Worm (Caenorhabditis elegans) whole organism, young adult: ENCODE results near the gene gpb-1.
A peak's percentile ranks its signal among the peaks of the same experiment; 100 is the strongest.

Source experiments
- B0019.2 ChIP-seq: fragments of 200-800 bp; sonication (Bioruptor generic); conservative IDR thresholded peaks from 2 replicates; pipeline ENCODE4 v1.3.6; 2022; ENCODE audit warnings: missing genetic modification reagents, missing genetic modification characterization, missing compliant biosample characterization
- B0336.3 ChIP-seq: fragments of 200-800 bp; sonication (Bioruptor generic); IDR thresholded peaks from 2 replicates; pipeline ENCODE4 v1.3.6; 2022; ENCODE audit warnings: missing genetic modification characterization, missing compliant biosample characterization
- D2030.7 ChIP-seq: fragments of 200-800 bp; sonication (Bioruptor generic); IDR thresholded peaks from 2 replicates; pipeline ENCODE4 v1.3.6; 2022; ENCODE audit warnings: missing genetic modification reagents, missing genetic modification characterization, missing compliant biosample characterization
- F10E7.11 ChIP-seq: sonication (generic microtip); optimal IDR thresholded peaks from 2 replicates; lab custom pipeline; 2017; ENCODE audit warnings: mild to moderate bottlenecking, missing genetic modification characterization, moderate library complexity, missing compliant biosample characterization
- F23B12.7 ChIP-seq: sonication (generic microtip); optimal IDR thresholded peaks from 2 replicates; lab custom pipeline; 2017; ENCODE audit warnings: missing genetic modification characterization, mild to moderate bottlenecking, missing compliant biosample characterization, antibody characterized with exemption, moderate library complexity; ENCODE audit not compliant: insufficient read depth
- F33H1.4 ChIP-seq: fragments of 200-800 bp; sonication (Bioruptor generic); IDR thresholded peaks from 2 replicates; pipeline ENCODE4 v1.3.6; 2022; ENCODE audit warnings: missing genetic modification reagents, missing genetic modification characterization, missing compliant biosample characterization
- Y53F4B.3 ChIP-seq: fragments of 200-800 bp; sonication (Bioruptor generic); IDR thresholded peaks from 2 replicates; pipeline ENCODE4 v1.3.6; 2022; ENCODE audit warnings: missing genetic modification reagents, missing genetic modification characterization, missing compliant biosample characterization
- Y53G8AR.9 ChIP-seq: fragments of 200-800 bp; sonication (Bioruptor generic); conservative IDR thresholded peaks from 2 replicates; pipeline ENCODE4 v1.3.6; 2022; ENCODE audit warnings: missing genetic modification reagents, missing genetic modification characterization, missing compliant biosample characterization
- Y67H2A.10 ChIP-seq: fragments of 200-800 bp; sonication (Bioruptor generic); conservative IDR thresholded peaks from 2 replicates; pipeline ENCODE4 v1.3.6; 2022; ENCODE audit warnings: missing genetic modification reagents, missing genetic modification characterization, missing compliant biosample characterization
- Y95B8A.8 ChIP-seq: fragments of 200-800 bp; sonication (Bioruptor generic); IDR thresholded peaks from 2 replicates; pipeline ENCODE4 v1.3.6; 2022; ENCODE audit warnings: missing genetic modification reagents, missing genetic modification characterization, missing compliant biosample characterization
- akir-1 ChIP-seq: fragments of 200-800 bp; sonication (Bioruptor generic); optimal IDR thresholded peaks from 2 replicates; lab custom pipeline; 2018; ENCODE audit warnings: mild to moderate bottlenecking, missing genetic modification characterization, moderate library complexity, missing compliant biosample characterization
- aptf-3 ChIP-seq: fragments of 200-800 bp; sonication (Bioruptor generic); IDR thresholded peaks from 2 replicates; pipeline ENCODE4 v1.3.6; 2022; ENCODE audit warnings: missing genetic modification characterization, missing compliant biosample characterization
- athp-1 ChIP-seq: sonication (generic microtip); optimal IDR thresholded peaks from 2 replicates; lab custom pipeline; 2017; ENCODE audit warnings: mild to moderate bottlenecking, missing genetic modification characterization, missing compliant biosample characterization
- attf-5 ChIP-seq: fragments of 200-800 bp; sonication (Bioruptor generic); optimal IDR thresholded peaks from 2 replicates; lab custom pipeline; 2018; ENCODE audit warnings: mild to moderate bottlenecking, missing genetic modification characterization, missing compliant biosample characterization
- attf-6 ChIP-seq: fragments of 200-800 bp; sonication (Bioruptor generic); IDR thresholded peaks from 2 replicates; pipeline ENCODE4 v1.3.6; 2022; ENCODE audit warnings: missing genetic modification reagents, missing genetic modification characterization, missing compliant biosample characterization
- ccch-3 ChIP-seq: fragments of 200-800 bp; sonication (Bioruptor generic); optimal IDR thresholded peaks from 2 replicates; lab custom pipeline; 2018; ENCODE audit warnings: mild to moderate bottlenecking, missing genetic modification characterization, missing compliant biosample characterization
- ceh-27 ChIP-seq: fragments of 200-800 bp; sonication (Bioruptor generic); optimal IDR thresholded peaks from 2 replicates; lab custom pipeline; 2018; ENCODE audit warnings: mild to moderate bottlenecking, missing genetic modification characterization, moderate library complexity, missing compliant biosample characterization
- ceh-79 ChIP-seq: sonication (generic microtip); optimal IDR thresholded peaks from 2 replicates; lab custom pipeline; 2017; ENCODE audit warnings: mild to moderate bottlenecking, missing genetic modification characterization, missing compliant biosample characterization
- dox-1 ChIP-seq: fragments of 200-800 bp; sonication (Bioruptor generic); IDR thresholded peaks from 2 replicates; pipeline ENCODE4 v1.3.6; 2022; ENCODE audit warnings: missing genetic modification reagents, missing genetic modification characterization, missing compliant biosample characterization
- dpl-1 ChIP-seq: fragments of 150-350 bp; optimal IDR thresholded peaks from 2 replicates; lab custom pipeline; 2014; ENCODE audit warnings: missing biosample characterization, missing genetic modification reagents, missing genetic modification characterization
- efl-1 ChIP-seq: fragments of 150-350 bp; optimal IDR thresholded peaks from 2 replicates; lab custom pipeline; 2014; ENCODE audit warnings: missing biosample characterization, missing genetic modification reagents, missing genetic modification characterization
- egl-44 ChIP-seq: fragments of 200-800 bp; sonication (Bioruptor generic); IDR thresholded peaks from 2 replicates; pipeline ENCODE4 v1.3.6; 2022; ENCODE audit warnings: missing genetic modification reagents, missing genetic modification characterization, missing compliant biosample characterization
- egrh-3 ChIP-seq: fragments of 200-800 bp; sonication (Bioruptor generic); IDR thresholded peaks from 2 replicates; pipeline ENCODE4 v1.3.6; 2022; ENCODE audit warnings: missing genetic modification reagents, missing genetic modification characterization, missing compliant biosample characterization
- ekl-4 ChIP-seq: fragments of 200-800 bp; sonication (Bioruptor generic); IDR thresholded peaks from 2 replicates; pipeline ENCODE4 v1.3.6; 2022; ENCODE audit warnings: missing genetic modification reagents, missing genetic modification characterization, missing compliant biosample characterization
- him-1 ChIP-seq: sonication (generic microtip); optimal IDR thresholded peaks from 2 replicates; lab custom pipeline; 2016; ENCODE audit warnings: missing genotype, missing genetic modification reagents, missing genetic modification characterization, missing compliant biosample characterization
- hmg-1.2 ChIP-seq: fragments of 200-800 bp; sonication (Bioruptor generic); IDR thresholded peaks from 2 replicates; pipeline ENCODE4 v1.3.6; 2022; ENCODE audit warnings: missing genetic modification reagents, missing genetic modification characterization, missing compliant biosample characterization
- hsf-1 ChIP-seq: fragments of 200-800 bp; sonication (Bioruptor generic); IDR thresholded peaks from 2 replicates; pipeline ENCODE4 v1.3.6; 2022; ENCODE audit warnings: missing genetic modification reagents, missing genetic modification characterization, missing compliant biosample characterization
- lin-26 ChIP-seq: fragments of 200-800 bp; sonication (Bioruptor generic); IDR thresholded peaks from 2 replicates; pipeline ENCODE4 v1.3.6; 2022; ENCODE audit warnings: missing genetic modification reagents, missing genetic modification characterization, missing compliant biosample characterization
- lin-54 ChIP-seq: fragments of 200-800 bp; sonication (Bioruptor generic); optimal IDR thresholded peaks from 2 replicates; lab custom pipeline; 2018; ENCODE audit warnings: mild to moderate bottlenecking, missing genetic modification characterization, missing compliant biosample characterization
- lsl-1 ChIP-seq: fragments of 200-800 bp; sonication (Bioruptor generic); optimal IDR thresholded peaks from 2 replicates; lab custom pipeline; 2018; ENCODE audit warnings: mild to moderate bottlenecking, missing genetic modification characterization, moderate library complexity, missing compliant biosample characterization
- madf-6 ChIP-seq: fragments of 200-800 bp; sonication (Bioruptor generic); IDR thresholded peaks from 2 replicates; pipeline ENCODE4 v1.3.6; 2022; ENCODE audit warnings: missing genetic modification reagents, missing genetic modification characterization, missing compliant biosample characterization
- mcd-1 ChIP-seq: fragments of 200-800 bp; sonication (Bioruptor generic); IDR thresholded peaks from 2 replicates; pipeline ENCODE4 v1.3.6; 2022; ENCODE audit warnings: missing genetic modification reagents, missing genetic modification characterization, missing compliant biosample characterization
- mel-28 ChIP-seq: sonication (generic microtip); optimal IDR thresholded peaks from 2 replicates; lab custom pipeline; 2016; ENCODE audit warnings: borderline replicate concordance, mild to moderate bottlenecking, missing genetic modification characterization, missing compliant biosample characterization
- nfya-1 ChIP-seq: sonication (generic microtip); optimal IDR thresholded peaks from 2 replicates; lab custom pipeline; 2017; ENCODE audit warnings: antibody characterized with exemption, missing compliant biosample characterization, missing genetic modification characterization, borderline replicate concordance; ENCODE audit not compliant: insufficient read depth
- nhr-80 ChIP-seq: sonication (generic microtip); optimal IDR thresholded peaks from 2 replicates; lab custom pipeline; 2016; ENCODE audit warnings: missing genetic modification characterization, missing compliant biosample characterization
- rec-8 ChIP-seq, 2 experiments: sonication (generic microtip); optimal IDR thresholded peaks; 2 replicates each; lab custom pipeline; 2016; ENCODE audit warnings: mild to moderate bottlenecking in 2 of 2, missing genetic modification characterization in 2 of 2, missing genetic modification reagents in 2 of 2, missing genotype in 2 of 2, missing biosample characterization in 1 of 2, missing compliant biosample characterization in 1 of 2, moderate library complexity in 1 of 2
- rpc-1 ChIP-seq, 2 experiments: fragments of 150-350 bp in 1 of 2; sonication (generic microtip) in 1 of 2; optimal IDR thresholded peaks; 2 replicates each; lab custom pipeline; 2014 to 2018; ENCODE audit warnings: missing biosample characterization in 1 of 2, missing genetic modification characterization in 1 of 2, missing genetic modification reagents in 1 of 2, missing genotype in 1 of 2
- sdz-38 ChIP-seq: sonication (generic microtip); optimal IDR thresholded peaks from 2 replicates; lab custom pipeline; 2016; ENCODE audit warnings: missing genotype, missing genetic modification characterization, missing compliant biosample characterization
- snpc-4 ChIP-seq, 5 experiments: fragments of 150-350 bp in 1 of 5; sonication (generic microtip) in 4 of 5; optimal IDR thresholded peaks; 2 replicates each; lab custom pipeline; 2014 to 2018; ENCODE audit warnings: missing genetic modification characterization in 5 of 5, missing biosample characterization in 3 of 5, antibody characterized with exemption in 2 of 5, mild to moderate bottlenecking in 2 of 5, missing compliant biosample characterization in 2 of 5, missing genotype in 2 of 5, moderate library complexity in 2 of 5, missing genetic modification reagents in 1 of 5
- sptf-2 ChIP-seq: fragments of 200-800 bp; sonication (Bioruptor generic); optimal IDR thresholded peaks from 2 replicates; lab custom pipeline; 2018; ENCODE audit warnings: mild to moderate bottlenecking, missing genetic modification characterization, missing compliant biosample characterization
- tbp1 ChIP-seq: fragments of 200-800 bp; sonication (Bioruptor generic); optimal IDR thresholded peaks from 2 replicates; lab custom pipeline; 2018; ENCODE audit warnings: mild to moderate bottlenecking, missing genetic modification characterization, missing compliant biosample characterization
- tbx-9 ChIP-seq: sonication (generic microtip); optimal IDR thresholded peaks from 2 replicates; lab custom pipeline; 2016; ENCODE audit warnings: borderline replicate concordance, missing genetic modification characterization, inconsistent platforms, missing compliant biosample characterization
- xnd-1 ChIP-seq: sonication (generic microtip); optimal IDR thresholded peaks from 2 replicates; lab custom pipeline; 2016; ENCODE audit warnings: missing genotype, missing genetic modification reagents, missing genetic modification characterization, missing compliant biosample characterization
- ztf-18 ChIP-seq: sonication (generic microtip); optimal IDR thresholded peaks from 2 replicates; lab custom pipeline; 2016; ENCODE audit warnings: missing genotype, mild to moderate bottlenecking, missing genetic modification characterization, missing compliant biosample characterization
- ztf-26 ChIP-seq: sonication (generic microtip); optimal IDR thresholded peaks from 2 replicates; lab custom pipeline; 2017; ENCODE audit warnings: missing genetic modification characterization, missing compliant biosample characterization

The gpb-1 gene

DNA sequence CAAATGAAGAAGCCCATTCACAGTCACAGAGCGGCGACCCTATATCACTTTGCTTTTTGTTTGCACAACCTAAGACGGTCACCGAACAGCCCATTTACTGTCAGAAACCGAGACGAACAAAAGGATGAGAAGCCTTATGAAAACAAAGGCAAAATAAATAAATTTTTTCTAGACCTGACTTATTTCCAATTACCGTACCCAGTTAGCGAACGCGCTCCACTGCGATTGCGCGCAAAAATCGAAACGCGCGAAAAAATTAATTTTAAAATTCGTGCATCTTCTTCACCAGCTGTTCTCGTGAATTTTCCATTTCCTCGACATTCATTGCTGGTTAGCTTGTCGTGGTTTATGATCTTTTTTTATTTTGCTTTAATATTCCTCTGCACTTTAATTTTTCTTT lies 34.1 kb upstream of the gpb-1 start, which contains the start of gene F43G6.16 (continued):
- TF ChIP-seq madf-6 (GFP tag; lab: Robert Waterston, UW) (peak; percentile 100), aptf-3 (GFP tag; lab: Robert Waterston, UW) (no peak), rpc-1 (optimal IDR thresholded peaks at IDR 0.05; lab: Kevin White, UChicago) (no peak), rpc-1 (tag; optimal IDR thresholded peaks at IDR 0.05; lab: Kevin White, UChicago) (peak; percentile 12), Y95B8A.8 (peak; percentile 86), B0336.3 (GFP tag; lab: Robert Waterston, UW) (peak; percentile 78; the same call in 1 of the 2 replicates), athp-1 (tag; lab: Kevin White, UChicago) (peak; percentile 51), tbp1 (GFP tag; lab: Kevin White, UChicago) (peak; percentile 53), snpc-4 (GFP tag; optimal IDR thresholded peaks at IDR 0.05; lab: Kevin White, UChicago) (peak; percentile 28), snpc-4 (tag; optimal IDR thresholded peaks at IDR 0.05; lab: Kevin White, UChicago) (peak; percentile 21 to 63 (median 40)), egl-44 (GFP tag; lab: Robert Waterston, UW) (no peak), him-1 (tag; lab: Kevin White, UChicago) (peak; percentile 71), attf-6 (peak; percentile 73; the same call in 1 of the 2 replicates), lsl-1 (GFP tag; lab: Kevin White, UChicago) (peak; percentile 99), B0019.2 (GFP tag; lab: Robert Waterston, UW) (peak; percentile 73), F10E7.11 (no peak), tbx-9 (no peak), D2030.7 (GFP tag; lab: Robert Waterston, UW) (peak; percentile 97), Y53G8AR.9 (peak; percentile 92), efl-1 (GFP tag; lab: Kevin White, UChicago) (peak; percentile 98), hmg-1.2 (GFP tag; lab: Robert Waterston, UW) (peak; percentile 57), xnd-1 (peak; percentile 99), hsf-1 (GFP tag; lab: Robert Waterston, UW) (peak; percentile 86), ccch-3 (GFP tag; lab: Kevin White, UChicago) (no peak), dpl-1 (GFP tag; lab: Kevin White, UChicago) (peak; percentile 97), sdz-38 (tag; lab: Kevin White, UChicago) (no peak)

DNA sequence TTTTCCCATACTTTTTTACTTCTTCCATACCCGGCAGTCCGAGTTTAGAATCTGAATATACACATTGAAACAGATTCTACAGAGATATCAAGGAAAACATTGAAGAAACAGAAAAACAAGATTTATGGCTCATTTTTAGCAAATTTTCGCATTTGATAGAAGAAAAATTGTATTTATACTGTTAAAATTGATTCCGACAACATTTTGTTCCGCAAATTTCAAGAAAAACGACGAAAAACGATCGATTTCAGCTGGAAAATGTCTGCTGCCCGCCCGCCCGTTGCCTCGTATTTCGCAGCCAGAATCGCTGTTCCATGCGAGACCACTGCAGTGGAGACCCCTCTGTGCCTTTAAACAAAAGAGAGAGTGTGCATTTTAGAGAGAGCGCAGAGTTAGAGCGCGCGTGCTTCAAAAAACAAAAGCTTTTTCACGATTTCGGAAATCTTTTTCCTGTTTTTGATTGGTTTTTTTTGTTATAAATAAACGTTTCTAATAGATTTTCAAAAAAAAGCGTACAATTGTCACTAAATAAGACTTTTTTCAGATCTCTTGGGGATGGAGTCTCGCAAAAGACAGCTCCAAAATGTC lies 29.6 kb upstream of the gpb-1 start, which contains the start of the genes patr-1 and dna-2:
TSS of gene patr-1 (minus strand) at position 51 of the 588 bp plus-strand sequence.
TSS of gene dna-2 (plus strand) at position 538 of the 588 bp plus-strand sequence.
- TF ChIP-seq madf-6 (GFP tag; lab: Robert Waterston, UW) (peak; percentile 57), ztf-18 (tag; lab: Kevin White, UChicago) (peak; percentile 16), snpc-4 (GFP tag; optimal IDR thresholded peaks at IDR 0.05; lab: Kevin White, UChicago) (no peak), snpc-4 (tag; optimal IDR thresholded peaks at IDR 0.05; lab: Kevin White, UChicago) (peak in 3 of 4 experiments; percentile 7 to 63 (median 44)), ekl-4 (GFP tag; lab: Robert Waterston, UW) (0 out of 2 replicates have a peak, but pooled peaks have one; percentile 8), akir-1 (GFP tag; lab: Kevin White, UChicago) (no peak), sdz-38 (tag; lab: Kevin White, UChicago) (no peak), Y53F4B.3 (GFP tag; lab: Robert Waterston, UW) (no peak), F33H1.4 (peak; percentile 82), sptf-2 (GFP tag; lab: Kevin White, UChicago) (no peak), ceh-27 (GFP tag; lab: Kevin White, UChicago) (peak; percentile 6), egrh-3 (GFP tag; lab: Robert Waterston, UW) (no peak), F23B12.7 (tag; lab: Kevin White, UChicago) (peak; percentile 63), tbx-9 (no peak), rec-8 (tag; optimal IDR thresholded peaks at IDR 0.05; lab: Kevin White, UChicago) (no peak), lin-54 (GFP tag; lab: Kevin White, UChicago) (peak; percentile 57), Y67H2A.10 (GFP tag; lab: Robert Waterston, UW) (no peak), nfya-1 (tag; lab: Kevin White, UChicago) (no peak), mcd-1 (GFP tag; lab: Robert Waterston, UW) (peak; percentile 61), ceh-79 (no peak), dox-1 (GFP tag; lab: Robert Waterston, UW) (peak; percentile 80), lsl-1 (GFP tag; lab: Kevin White, UChicago) (peak; percentile 65), attf-5 (GFP tag; lab: Kevin White, UChicago) (peak; percentile 70), ztf-26 (tag; lab: Kevin White, UChicago) (no peak), nhr-80 (tag; lab: Kevin White, UChicago) (peak; percentile 24), lin-26 (GFP tag; lab: Robert Waterston, UW) (no peak), mel-28 (no peak)
